Worm (Caenorhabditis elegans) whole organism, L4 larva: ENCODE measurements around the gene slc-9B.1.

Source experiments
- aha-1 ChIP-seq: fragments of 150-350 bp; peaks from one replicate; lab custom pipeline; 2014; ENCODE audit warnings: missing biosample characterization, missing genetic modification characterization

slc-9B.1 gene

DNA sequence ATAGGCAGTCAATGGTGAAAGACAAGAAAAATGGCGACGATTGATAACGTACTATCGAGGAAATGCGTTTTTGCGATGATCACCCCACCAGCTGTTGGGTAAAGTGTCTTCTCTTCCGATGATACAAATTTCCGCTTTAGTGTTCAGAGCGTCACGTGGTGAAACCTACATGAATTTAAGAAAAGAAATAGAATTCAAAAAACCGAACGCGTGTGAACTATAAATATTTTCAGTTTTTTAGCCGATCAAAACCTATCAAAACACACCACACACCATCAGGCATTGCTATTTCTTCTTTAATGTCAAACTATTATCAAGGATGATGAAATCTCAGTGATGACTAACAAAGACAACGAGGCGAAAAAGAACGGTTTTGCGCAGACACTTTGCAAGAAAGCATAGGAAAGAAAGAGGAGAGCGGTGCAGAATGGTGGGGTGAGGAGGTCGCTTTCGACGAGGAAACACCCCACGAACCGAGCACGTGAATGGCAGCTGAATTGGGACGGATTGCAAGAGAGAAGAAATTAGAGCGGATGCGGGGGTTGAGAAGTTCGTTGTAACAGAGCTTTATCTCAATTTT lies 52.7 kb downstream of the slc-9B.1 start (continued):
- TF ChIP-seq aha-1 (tag; lab: Kevin White, UChicago) = peak; percentile 96
